Fruit fly (Drosophila melanogaster): ENCODE results near the gene Teh4.

Gene Teh4

dm6 chr3L:4158361-4158760, 19.7 kb downstream of the Teh4 start (continued):
- TF ChIP-seq nom (GFP tag; optimal IDR thresholded peaks at IDR 0.05) (peak; percentile 19), CG8765 (GFP tag; IDR thresholded peaks at IDR 0.05) (peak; percentile 66; the same call in 1 of the 2 replicates), Doc3 (GFP tag; IDR thresholded peaks at IDR 0.05; ENCODE audit: partially characterized antibody) (no peak), CG17829 (tag; optimal IDR thresholded peaks at IDR 0.05) (peak; percentile 56), sim (GFP tag; IDR thresholded peaks at IDR 0.05) (no peak), bsh (GFP tag; optimal IDR thresholded peaks at IDR 0.05) (peak; percentile 23 to 47), CG11695 (GFP tag; IDR thresholded peaks at IDR 0.05) (0 out of 3 replicates have a peak, but pooled peaks have one; percentile 14), D19A (tag; optimal IDR thresholded peaks at IDR 0.05) (no peak), hb (GFP tag; IDR thresholded peaks at IDR 0.05; ENCODE audit: partially characterized antibody) (no peak), MBD-R2 (GFP tag; IDR thresholded peaks at IDR 0.05) (no peak), CG30403 (GFP tag; optimal IDR thresholded peaks at IDR 0.05) (peak; percentile 9), CG4820 (GFP tag; optimal IDR thresholded peaks at IDR 0.05) (peak; percentile 7), emc (GFP tag; optimal IDR thresholded peaks at IDR 0.05) (no peak), Xbp1 (GFP tag; optimal IDR thresholded peaks at IDR 0.05) (peak; percentile 19), Poxn (GFP tag; IDR thresholded peaks at IDR 0.05) (no peak), ac (GFP tag; optimal IDR thresholded peaks at IDR 0.05) (peak; percentile 39), HmgZ (tag; optimal IDR thresholded peaks at IDR 0.05) (no peak), CG1792 (GFP tag; optimal IDR thresholded peaks at IDR 0.05) (no peak), Gug (GFP tag; IDR thresholded peaks at IDR 0.05) (no peak), croc (GFP tag; conservative IDR thresholded peaks at IDR 0.05) (no peak), kni (GFP tag; optimal IDR thresholded peaks at IDR 0.05) (no peak), h (optimal IDR thresholded peaks at IDR 0.05) (no peak), CG12104 (GFP tag; optimal IDR thresholded peaks at IDR 0.05) (no peak), cas (GFP tag; IDR thresholded peaks at IDR 0.05) (no peak), CG8281 (tag; optimal IDR thresholded peaks at IDR 0.05) (no peak), esg (GFP tag; conservative IDR thresholded peaks at IDR 0.05) (no peak), MTF-1 (GFP tag; optimal IDR thresholded peaks at IDR 0.05; ENCODE audit: borderline replicate concordance) (no peak), dan (GFP tag; IDR thresholded peaks at IDR 0.05) (0 out of 2 replicates have a peak, but pooled peaks have one; percentile 30), Oli (tag; optimal IDR thresholded peaks at IDR 0.05) (peak; percentile 13), tin (GFP tag; optimal IDR thresholded peaks at IDR 0.05) (peak; percentile 5), CG12219 (GFP tag; optimal IDR thresholded peaks at IDR 0.05) (no peak), CG1233 (GFP tag; optimal IDR thresholded peaks at IDR 0.05) (no peak), nerfin-2 (GFP tag; IDR thresholded peaks at IDR 0.05; ENCODE audit: partially characterized antibody) (no peak), oc (tag; optimal IDR thresholded peaks at IDR 0.05) (no peak), CG9727 (GFP tag; optimal IDR thresholded peaks at IDR 0.05) (peak; percentile 68), CG14710 (tag; optimal IDR thresholded peaks at IDR 0.05) (peak; percentile 39), CG4617 (GFP tag; optimal IDR thresholded peaks at IDR 0.05; ENCODE audit: borderline replicate concordance) (peak; percentile 3), CG12299 (tag; optimal IDR thresholded peaks at IDR 0.05) (no peak), ind (GFP tag; optimal IDR thresholded peaks at IDR 0.05) (no peak), Dref (GFP tag; IDR thresholded peaks at IDR 0.05) (no peak), ab (GFP tag; optimal IDR thresholded peaks at IDR 0.05) (no peak), Kr (GFP tag; optimal IDR thresholded peaks at IDR 0.05) (no peak), CG17186 (GFP tag; optimal IDR thresholded peaks at IDR 0.05) (no peak), CG32772 (GFP tag; IDR thresholded peaks at IDR 0.05) (0 out of 2 replicates have a peak, but pooled peaks have one; percentile 22), Abd-B (GFP tag; optimal IDR thresholded peaks at IDR 0.05) (peak; percentile 15), CG10274 (GFP tag; optimal IDR thresholded peaks at IDR 0.05) (no peak), CG14860 (GFP tag; IDR thresholded peaks at IDR 0.05; ENCODE audit: partially characterized antibody) (no peak), ci (GFP tag; IDR thresholded peaks at IDR 0.05) (0 out of 3 replicates have a peak, but pooled peaks have one; percentile 25), Six4 (GFP tag; optimal IDR thresholded peaks at IDR 0.05) (no peak), Hmx (GFP tag; optimal IDR thresholded peaks at IDR 0.05) (no peak), E2f1 (GFP tag; IDR thresholded peaks at IDR 0.05) (peak; percentile 17; the same call in 1 of the 2 replicates)

All from whole organism, embryonic.